Fruit fly (Drosophila melanogaster) whole organism, wandering third instar larva: ENCODE data around the gene sro.

Experiments used
- Abd-B ChIP-seq: fragments of >200 bp; optimal IDR thresholded peaks from 2 replicates; lab custom pipeline; 2017; ENCODE audit warnings: missing biosample characterization, missing genetic modification characterization
- Dfd ChIP-seq: fragments of >200 bp; optimal IDR thresholded peaks from 2 replicates; lab custom pipeline; 2017; ENCODE audit warnings: missing biosample characterization, missing genetic modification characterization
- Jra ChIP-seq: sonication (Bioruptor generic); optimal IDR thresholded peaks from 2 replicates; lab custom pipeline; 2016; ENCODE audit warnings: missing biosample characterization, missing genetic modification characterization
- Myc ChIP-seq: fragments of >200 bp; optimal IDR thresholded peaks from 2 replicates; lab custom pipeline; 2017
- OdsH ChIP-seq: fragments of 200-800 bp; sonication (Bioruptor generic); optimal IDR thresholded peaks from 2 replicates; lab custom pipeline; 2016; ENCODE audit warnings: missing biosample characterization, mild to moderate bottlenecking, missing genetic modification characterization
- Rel ChIP-seq, 2 experiments: fragments of 200-800 bp; sonication (Bioruptor generic) in 1 of 2; optimal IDR thresholded peaks; 2 replicates in 1 of 2; 3 replicates in 1 of 2; lab custom pipeline; 2016 to 2019; ENCODE audit warnings: mild to moderate bottlenecking in 2 of 2, missing biosample characterization in 2 of 2, missing genetic modification characterization in 2 of 2, moderate library complexity in 1 of 2
- br ChIP-seq: fragments of 200-800 bp; sonication (Bioruptor generic); optimal IDR thresholded peaks from 2 replicates; lab custom pipeline; 2016; ENCODE audit warnings: missing biosample characterization, missing genetic modification characterization
- brk ChIP-seq: fragments of 200-800 bp; sonication (Bioruptor generic); optimal IDR thresholded peaks from 2 replicates; lab custom pipeline; 2016; ENCODE audit warnings: missing biosample characterization, mild to moderate bottlenecking, missing genetic modification characterization
- foxo ChIP-seq, 2 experiments: fragments of 200-800 bp; sonication (Bioruptor generic); optimal IDR thresholded peaks; 2 replicates in 1 of 2; 3 replicates in 1 of 2; lab custom pipeline; 2016 to 2017; ENCODE audit warnings: missing biosample characterization in 2 of 2, missing genetic modification characterization in 2 of 2
- h ChIP-seq: fragments of 200-800 bp; sonication (Bioruptor generic); optimal IDR thresholded peaks from 3 replicates; lab custom pipeline; 2016; ENCODE audit warnings: missing biosample characterization, mild to moderate bottlenecking, missing genetic modification characterization
- jim ChIP-seq: fragments of 175-275, 200-325 bp; sonication (Bioruptor generic); optimal IDR thresholded peaks from 2 replicates; lab custom pipeline; 2016; ENCODE audit warnings: missing biosample characterization, mild to moderate bottlenecking, missing genetic modification characterization
- psq ChIP-seq: fragments of 200-800 bp; sonication (Bioruptor generic); optimal IDR thresholded peaks from 3 replicates; lab custom pipeline; 2017; ENCODE audit warnings: missing biosample characterization, mild to moderate bottlenecking, missing genetic modification characterization, moderate library complexity
- rgr ChIP-seq: fragments of 200-800 bp; sonication (Bioruptor generic); optimal IDR thresholded peaks from 3 replicates; lab custom pipeline; 2016; ENCODE audit warnings: missing biosample characterization, mild to moderate bottlenecking, missing genetic modification characterization

- TF ChIP-seq br (GFP tag; lab: Kevin White, UChicago) (no peak), psq (GFP tag; lab: Kevin White, UChicago) (no peak), jim (no peak), h (GFP tag; lab: Kevin White, UChicago) (no peak), Rel (GFP tag; optimal IDR thresholded peaks at IDR 0.05; lab: Kevin White, UChicago) (no peak), Rel (tag; optimal IDR thresholded peaks at IDR 0.05; lab: Kevin White, UChicago) (peak; percentile 97), Dfd (no peak), rgr (GFP tag; lab: Kevin White, UChicago) (no peak), brk (no peak), Jra (GFP tag; lab: Kevin White, UChicago) (no peak), Abd-B (GFP tag; lab: Kevin White, UChicago) (no peak), OdsH (no peak), Myc (lab: Kevin White, UChicago) (no peak), foxo (GFP tag; optimal IDR thresholded peaks at IDR 0.05; lab: Kevin White, UChicago) (no peak)
Observed at dm6 chr3R:29783210-29783609, 11.2 kb upstream of the sro start.
